Worm (Caenorhabditis elegans): ENCODE data around the gene msp-33.

The msp-33 gene

ce11 chrII:4891012-4891775 is 1.3 kb downstream of the msp-33 start, which contains the start of gene gst-9:
gst-9 (plus strand) TSS chrII:4891585.
- TF ChIP-seq flt-1 (GFP tag; IDR thresholded peaks at IDR 0.05) (no peak), tbx-11 (GFP tag; IDR thresholded peaks at IDR 0.05) (no peak), scrt-1 (GFP tag; IDR thresholded peaks at IDR 0.05) (no peak), ama-1 (optimal IDR thresholded peaks at IDR 0.05) (no peak), ceh-13 (GFP tag; optimal IDR thresholded peaks at IDR 0.05) (no peak), tra-4 (tag; optimal IDR thresholded peaks at IDR 0.05) (no peak), F13C5.2 (tag; optimal IDR thresholded peaks at IDR 0.05) (no peak), pes-1 (GFP tag; IDR thresholded peaks at IDR 0.05) (no peak), B0310.2 (tag; optimal IDR thresholded peaks at IDR 0.05) (no peak), aly-1 (tag; optimal IDR thresholded peaks at IDR 0.05) (no peak), hnd-1 (tag; optimal IDR thresholded peaks at IDR 0.05) (no peak), ceh-36 (tag; optimal IDR thresholded peaks at IDR 0.05) (no peak), sea-1 (GFP tag; conservative IDR thresholded peaks at IDR 0.05) (no peak), hmg-4 (GFP tag; optimal IDR thresholded peaks at IDR 0.05) (no peak)

ce11 chrII:4888527-4889487 is 3.7 kb downstream of the msp-33 start, which contains the start of gene pgm-1:
pgm-1 (plus strand) TSS chrII:4889437.
- no peak for TF ChIP-seq tbx-11 (GFP tag; IDR thresholded peaks at IDR 0.05)
- no peak for TF ChIP-seq hnd-1 (tag; optimal IDR thresholded peaks at IDR 0.05)
- TF ChIP-seq ceh-36 (tag; optimal IDR thresholded peaks at IDR 0.05): no peak
- no peak for TF ChIP-seq hmg-4 (GFP tag; optimal IDR thresholded peaks at IDR 0.05)
- no peak for TF ChIP-seq ets-7 (tag; optimal IDR thresholded peaks at IDR 0.05)
- TF ChIP-seq B0310.2 (tag; optimal IDR thresholded peaks at IDR 0.05): no peak
- TF ChIP-seq sea-1 (GFP tag; conservative IDR thresholded peaks at IDR 0.05): no peak
- no peak for TF ChIP-seq flt-1 (GFP tag; IDR thresholded peaks at IDR 0.05)
- TF ChIP-seq aly-1 (tag; optimal IDR thresholded peaks at IDR 0.05): no peak
- no peak for TF ChIP-seq tbx-37 (GFP tag; conservative IDR thresholded peaks at IDR 0.05)
- no peak for TF ChIP-seq tra-4 (tag; optimal IDR thresholded peaks at IDR 0.05)
- TF ChIP-seq hmbx-1 (tag; optimal IDR thresholded peaks at IDR 0.05): no peak
- TF ChIP-seq pes-1 (GFP tag; IDR thresholded peaks at IDR 0.05): no peak
- no peak for TF ChIP-seq F13C5.2 (tag; optimal IDR thresholded peaks at IDR 0.05)
- no peak for TF ChIP-seq ama-1 (optimal IDR thresholded peaks at IDR 0.05)
- no peak for TF ChIP-seq scrt-1 (GFP tag; IDR thresholded peaks at IDR 0.05)
- no peak for TF ChIP-seq ceh-13 (GFP tag; optimal IDR thresholded peaks at IDR 0.05)

- no peak for TF ChIP-seq ama-1 (optimal IDR thresholded peaks at IDR 0.05)
- no peak for TF ChIP-seq tbx-37 (GFP tag; conservative IDR thresholded peaks at IDR 0.05)
- no peak for TF ChIP-seq aly-1 (tag; optimal IDR thresholded peaks at IDR 0.05)
- TF ChIP-seq tra-4 (tag; optimal IDR thresholded peaks at IDR 0.05): no peak
- TF ChIP-seq tbx-11 (GFP tag; IDR thresholded peaks at IDR 0.05): no peak
- TF ChIP-seq F13C5.2 (tag; optimal IDR thresholded peaks at IDR 0.05): no peak
- no peak for TF ChIP-seq hnd-1 (tag; optimal IDR thresholded peaks at IDR 0.05)
- no peak for TF ChIP-seq hmg-4 (GFP tag; optimal IDR thresholded peaks at IDR 0.05)
These were observed 6.5 kb downstream of the msp-33 start, which contains the start of gene R05F9.7 for ce11 chrII:4885976-4886375. R05F9.7 (plus strand) TSS chrII:4886276.

- TF ChIP-seq flt-1 (GFP tag; IDR thresholded peaks at IDR 0.05) (no peak), sea-1 (GFP tag; conservative IDR thresholded peaks at IDR 0.05) (no peak), scrt-1 (GFP tag; IDR thresholded peaks at IDR 0.05) (no peak), B0310.2 (tag; optimal IDR thresholded peaks at IDR 0.05) (no peak), tbx-11 (GFP tag; IDR thresholded peaks at IDR 0.05) (no peak), ets-7 (tag; optimal IDR thresholded peaks at IDR 0.05) (no peak), ceh-13 (GFP tag; optimal IDR thresholded peaks at IDR 0.05) (no peak), hmbx-1 (tag; optimal IDR thresholded peaks at IDR 0.05) (no peak), ama-1 (optimal IDR thresholded peaks at IDR 0.05) (no peak), aly-1 (tag; optimal IDR thresholded peaks at IDR 0.05) (no peak), hmg-4 (GFP tag; optimal IDR thresholded peaks at IDR 0.05) (no peak), hnd-1 (tag; optimal IDR thresholded peaks at IDR 0.05) (no peak), pes-1 (GFP tag; IDR thresholded peaks at IDR 0.05) (no peak), tbx-37 (GFP tag; conservative IDR thresholded peaks at IDR 0.05) (no peak), ceh-36 (tag; optimal IDR thresholded peaks at IDR 0.05) (no peak), F13C5.2 (tag; optimal IDR thresholded peaks at IDR 0.05) (no peak)
These were observed 8.1 kb downstream of the msp-33 start for ce11 chrII:4884403-4884802.

- TF ChIP-seq tbx-11 (GFP tag; IDR thresholded peaks at IDR 0.05) (no peak), hnd-1 (tag; optimal IDR thresholded peaks at IDR 0.05) (no peak), ceh-36 (tag; optimal IDR thresholded peaks at IDR 0.05) (no peak)
These were observed 9.1 kb downstream of the msp-33 start, which contains the start of gene gst-8 for ce11 chrII:4883412-4883811. gst-8 (plus strand) TSS chrII:4883712.

- no peak for TF ChIP-seq hnd-1 (tag; optimal IDR thresholded peaks at IDR 0.05)
- no peak for TF ChIP-seq F13C5.2 (tag; optimal IDR thresholded peaks at IDR 0.05)
- no peak for TF ChIP-seq hmg-4 (GFP tag; optimal IDR thresholded peaks at IDR 0.05)
- TF ChIP-seq ets-7 (tag; optimal IDR thresholded peaks at IDR 0.05): no peak
- no peak for TF ChIP-seq pes-1 (GFP tag; IDR thresholded peaks at IDR 0.05)
- no peak for TF ChIP-seq ceh-36 (tag; optimal IDR thresholded peaks at IDR 0.05)
- TF ChIP-seq scrt-1 (GFP tag; IDR thresholded peaks at IDR 0.05): no peak
- no peak for TF ChIP-seq sea-1 (GFP tag; conservative IDR thresholded peaks at IDR 0.05)
These were observed 10.0 kb downstream of the msp-33 start for ce11 chrII:4882498-4882897.

- no peak for TF ChIP-seq hmg-4 (GFP tag; optimal IDR thresholded peaks at IDR 0.05)
- TF ChIP-seq sea-1 (GFP tag; conservative IDR thresholded peaks at IDR 0.05): no peak
- TF ChIP-seq tbx-37 (GFP tag; conservative IDR thresholded peaks at IDR 0.05): no peak
- no peak for TF ChIP-seq ceh-13 (GFP tag; optimal IDR thresholded peaks at IDR 0.05)
- no peak for TF ChIP-seq tra-4 (tag; optimal IDR thresholded peaks at IDR 0.05)
- TF ChIP-seq F13C5.2 (tag; optimal IDR thresholded peaks at IDR 0.05): no peak
- no peak for TF ChIP-seq hmbx-1 (tag; optimal IDR thresholded peaks at IDR 0.05)
- TF ChIP-seq hnd-1 (tag; optimal IDR thresholded peaks at IDR 0.05): no peak
- TF ChIP-seq B0310.2 (tag; optimal IDR thresholded peaks at IDR 0.05): no peak
- no peak for TF ChIP-seq flt-1 (GFP tag; IDR thresholded peaks at IDR 0.05)
- TF ChIP-seq ama-1 (optimal IDR thresholded peaks at IDR 0.05): no peak
- TF ChIP-seq ets-7 (tag; optimal IDR thresholded peaks at IDR 0.05): no peak
- no peak for TF ChIP-seq aly-1 (tag; optimal IDR thresholded peaks at IDR 0.05)
- TF ChIP-seq scrt-1 (GFP tag; IDR thresholded peaks at IDR 0.05): no peak
- no peak for TF ChIP-seq ceh-36 (tag; optimal IDR thresholded peaks at IDR 0.05)
- TF ChIP-seq tbx-11 (GFP tag; IDR thresholded peaks at IDR 0.05): no peak
- TF ChIP-seq pes-1 (GFP tag; IDR thresholded peaks at IDR 0.05): no peak
These were observed 10.8 kb downstream of the msp-33 start, which contains the start of gene gst-7 for ce11 chrII:4881727-4882126. gst-7 (plus strand) TSS chrII:4882062.

Data from whole organism, early embryonic.